Worm (Caenorhabditis elegans): Measurements from ENCODE around the gene prx-6.
"Not testable (repeated sequence)": the region's sequence is repeated elsewhere in the genome, so short reads cannot be mapped to it uniquely, and the experiment has no call there.

prx-6 gene

DNA sequence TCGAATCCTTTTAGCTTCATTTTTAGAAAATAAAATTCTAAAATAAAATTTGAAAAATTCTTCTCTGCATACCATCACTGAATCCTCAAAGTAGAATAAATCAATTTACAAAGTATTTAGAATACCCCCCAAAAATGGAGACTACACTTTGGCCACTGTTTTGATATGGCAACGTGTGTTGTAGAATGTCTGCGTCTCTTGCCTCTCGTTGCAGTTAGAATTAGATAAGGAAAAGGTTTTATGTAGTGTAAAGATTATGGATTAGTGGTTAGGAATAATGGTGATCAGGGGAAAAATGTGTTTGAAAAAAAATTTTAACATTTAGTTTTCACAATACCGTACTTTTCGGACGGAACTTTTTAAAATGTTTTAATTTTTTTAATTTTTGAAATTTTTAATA, at the start of gene prx-6:
TSS of gene prx-6 (minus strand) at position 129 of the 400 bp plus-strand sequence.
- TF ChIP-seq unc-62 (GFP tag; optimal IDR thresholded peaks at IDR 0.05), result no peak

DNA sequence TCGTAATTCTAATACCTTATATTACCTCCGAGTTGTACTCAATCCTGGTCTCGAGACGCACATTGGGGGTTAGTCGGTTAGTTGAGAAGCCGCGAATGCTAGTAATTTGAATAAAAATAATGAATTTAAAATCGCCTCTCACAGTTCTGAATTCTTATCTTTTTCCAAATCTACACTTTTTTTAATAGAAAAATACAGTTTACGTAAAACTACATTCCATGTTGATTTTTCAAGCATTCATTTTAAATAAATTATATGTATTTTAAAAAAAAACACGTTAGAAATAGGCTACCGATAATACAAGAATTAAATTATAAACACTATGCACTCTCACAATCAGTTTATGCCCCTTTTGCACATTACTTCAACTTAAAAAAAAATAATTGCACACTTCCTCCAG, 49.7 kb upstream of the prx-6 start, which contains the start of gene C18G1.9:
TSS of gene C18G1.9 (minus strand) at position 101 of the 400 bp plus-strand sequence.
- TF ChIP-seq unc-62 (GFP tag; optimal IDR thresholded peaks at IDR 0.05), result no peak

DNA sequence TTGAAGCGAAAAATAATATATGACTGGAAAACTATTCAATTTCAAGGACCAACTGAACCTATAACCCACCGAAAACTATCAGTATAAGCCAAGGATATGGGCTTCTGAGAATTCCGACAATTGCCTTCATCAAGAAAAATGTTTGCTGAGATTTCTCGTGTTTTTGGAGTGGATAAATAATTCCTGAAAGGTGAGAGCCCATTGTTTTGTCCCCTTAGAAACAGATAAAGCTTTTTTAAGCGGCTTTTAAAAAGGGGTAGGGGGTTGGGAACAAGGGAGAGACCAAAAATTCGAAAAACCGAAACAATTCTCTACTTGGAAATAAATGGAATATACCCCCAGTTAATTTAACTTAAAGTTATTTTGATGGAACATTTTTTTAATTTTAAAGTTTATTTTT, 46.6 kb upstream of the prx-6 start, which contains the start of gene C18G1.8:
TSS of gene C18G1.8 (minus strand) at position 101 of the 400 bp plus-strand sequence.
- no peak for TF ChIP-seq unc-62 (GFP tag; optimal IDR thresholded peaks at IDR 0.05)

DNA sequence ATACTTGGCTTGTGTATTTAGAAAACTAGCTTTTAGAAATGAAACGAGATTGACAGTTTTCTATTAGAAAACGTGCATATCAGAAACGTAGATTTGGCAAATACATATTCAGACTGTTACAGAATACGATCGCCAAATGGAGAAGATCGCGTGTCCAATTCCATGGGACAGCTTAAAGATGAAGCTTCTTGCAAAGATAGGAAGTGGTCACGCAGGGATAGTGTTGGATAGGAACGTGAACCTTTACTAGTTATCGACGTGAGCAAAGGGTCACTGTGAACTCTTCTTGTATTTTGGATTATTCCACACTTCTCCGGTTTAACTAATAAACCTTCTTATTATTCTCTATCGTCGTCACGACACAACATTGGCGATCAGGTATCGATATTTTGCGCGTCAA, 40.8 kb upstream of the prx-6 start, which contains the start of gene bgnt-1.4:
TSS of gene bgnt-1.4 (plus strand) at position 301 of the 400 bp plus-strand sequence.
- not testable (repeated sequence) for TF ChIP-seq unc-62 (GFP tag; optimal IDR thresholded peaks at IDR 0.05)

DNA sequence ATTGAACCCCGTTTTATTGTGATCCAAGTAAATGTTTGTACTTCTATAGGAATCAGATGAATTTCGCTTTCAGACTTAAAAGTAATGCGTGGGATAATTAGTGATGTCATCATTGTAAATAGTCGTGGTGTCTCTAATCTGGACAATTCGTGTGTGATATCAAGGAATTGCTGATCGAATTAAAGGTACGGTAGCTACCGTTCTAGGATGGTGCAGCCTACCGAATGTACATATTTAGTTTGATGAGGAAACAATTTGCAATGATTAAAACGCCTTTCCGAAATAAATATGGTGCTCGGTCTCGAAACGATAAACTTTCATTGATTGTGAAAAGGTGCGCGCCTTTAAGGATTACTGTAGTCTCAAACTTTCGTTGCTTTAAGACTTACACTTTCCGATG, 38.6 kb upstream of the prx-6 start:
- TF ChIP-seq unc-62 (GFP tag; optimal IDR thresholded peaks at IDR 0.05), result no peak

DNA sequence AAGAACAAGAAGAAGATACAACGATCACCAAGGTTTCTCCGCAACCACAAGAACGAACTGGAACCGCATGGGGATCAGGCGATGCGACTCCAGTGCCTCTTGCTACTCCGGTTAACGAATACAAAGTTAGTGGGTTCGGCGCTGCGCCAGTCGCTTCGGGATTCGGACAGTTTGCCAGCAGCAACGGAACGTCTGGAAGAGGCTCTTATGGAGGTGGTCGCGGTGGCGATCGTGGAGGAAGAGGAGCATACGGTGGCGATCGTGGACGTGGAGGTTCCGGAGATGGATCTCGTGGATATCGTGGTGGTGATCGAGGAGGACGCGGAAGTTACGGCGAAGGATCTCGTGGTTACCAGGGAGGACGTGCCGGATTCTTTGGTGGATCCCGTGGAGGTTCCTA, 38.1 kb upstream of the prx-6 start:
- TF ChIP-seq unc-62 (GFP tag; optimal IDR thresholded peaks at IDR 0.05), result no peak

DNA sequence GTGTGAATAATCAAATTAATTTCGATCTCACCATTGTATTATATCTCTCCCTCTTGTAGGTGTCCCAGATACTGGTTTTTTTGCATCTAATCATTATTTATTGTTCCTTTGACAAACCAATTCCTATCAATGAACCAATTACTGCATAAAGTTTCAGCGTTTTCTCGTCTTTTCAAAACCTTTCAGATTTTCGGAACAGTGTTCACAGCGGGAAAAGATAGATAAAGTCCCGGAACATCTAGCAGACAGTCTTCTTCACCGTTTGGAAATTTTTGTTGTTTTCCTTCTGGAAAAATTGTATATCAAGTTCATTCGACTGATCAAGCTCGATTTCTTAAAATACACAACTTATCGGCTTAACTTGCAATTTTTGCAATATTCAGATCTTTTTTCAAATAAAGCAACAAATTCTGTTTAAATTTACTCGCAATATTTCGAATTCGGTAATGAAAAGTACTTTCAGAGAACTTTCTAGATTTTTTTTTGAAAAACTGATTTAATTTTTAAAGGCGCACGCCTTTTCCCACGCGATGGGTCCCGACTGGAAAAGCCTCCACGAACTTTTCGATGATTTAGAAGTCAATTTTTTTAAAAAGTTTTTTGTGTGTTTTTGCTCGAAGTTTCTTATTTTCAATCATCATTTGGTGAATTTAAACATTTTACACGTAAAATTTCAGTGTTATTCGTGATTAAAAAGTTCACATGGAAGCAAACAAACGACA, 35.6 kb upstream of the prx-6 start, which contains the start of gene pgl-3:
TSS of gene pgl-3 (plus strand) at position 672 of the 722 bp plus-strand sequence.
- TF ChIP-seq unc-62 (GFP tag; optimal IDR thresholded peaks at IDR 0.05), result no peak

DNA sequence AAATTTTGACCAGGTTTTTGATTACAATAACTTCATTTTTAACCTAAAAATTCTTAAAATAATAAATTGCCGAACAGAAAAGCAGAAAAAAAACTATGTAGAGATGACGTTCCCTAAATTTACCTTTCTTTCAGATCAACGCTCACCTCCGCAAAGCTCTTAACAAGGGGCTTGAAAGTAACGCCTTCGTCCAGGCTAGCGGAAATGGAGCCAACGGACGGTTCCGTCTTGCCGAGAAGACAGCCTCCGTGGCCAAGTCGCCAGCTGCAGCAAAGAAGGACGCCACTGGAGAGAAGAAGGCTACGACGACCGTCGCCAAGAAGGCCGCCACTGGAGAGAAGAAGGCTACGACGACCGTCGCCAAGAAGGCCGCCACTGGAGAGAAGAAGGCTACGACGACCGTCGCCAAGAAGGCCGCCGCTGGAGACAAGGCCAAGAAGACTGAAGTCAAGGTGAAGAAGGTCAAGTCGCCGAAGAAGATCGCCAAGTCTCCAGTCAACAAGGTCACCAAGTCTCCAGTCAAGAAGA, 34.9 kb upstream of the prx-6 start:
- no peak for TF ChIP-seq unc-62 (GFP tag; optimal IDR thresholded peaks at IDR 0.05)

DNA sequence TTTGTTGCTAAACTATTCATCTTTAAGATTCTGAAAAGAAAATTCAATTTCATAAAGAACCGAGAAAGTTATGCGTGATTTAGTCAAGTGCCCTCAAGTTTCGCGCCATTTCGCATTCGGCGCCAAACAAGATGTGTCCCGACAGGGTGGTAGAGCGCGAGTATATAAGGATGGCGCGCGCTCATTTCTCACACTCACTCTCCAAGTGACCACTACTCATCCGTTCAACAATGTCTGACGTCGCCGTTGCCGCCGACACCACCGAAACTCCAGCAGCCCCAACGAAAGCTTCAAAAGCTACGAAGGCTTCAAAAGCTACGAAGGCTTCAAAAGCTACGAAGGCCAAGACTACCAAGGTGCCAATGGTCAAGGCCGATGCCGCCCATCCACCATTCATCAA, 34.2 kb upstream of the prx-6 start, which contains the start of gene hil-4:
TSS of gene hil-4 (plus strand) at position 191 of the 400 bp plus-strand sequence.
- TF ChIP-seq unc-62 (GFP tag; optimal IDR thresholded peaks at IDR 0.05), result no peak

DNA sequence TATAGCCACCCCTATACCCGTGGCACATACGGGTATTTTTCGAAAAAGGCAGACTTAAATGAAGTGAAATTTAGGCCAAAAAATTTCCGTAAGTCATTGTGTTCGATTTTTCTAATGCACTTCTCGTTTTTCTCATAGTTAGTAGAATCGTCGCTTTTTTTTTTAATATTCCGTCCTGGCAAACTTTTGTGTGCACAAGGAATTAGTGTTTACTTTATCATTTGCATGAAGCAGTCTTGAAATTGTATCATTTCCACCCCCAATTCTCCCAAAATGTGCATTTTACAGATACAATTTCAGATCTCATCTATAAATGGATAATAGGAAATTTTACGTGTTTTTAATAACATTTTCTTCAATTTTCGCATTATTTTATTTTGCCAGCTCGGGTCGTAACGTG, 30.4 kb upstream of the prx-6 start, which contains the start of gene C18G1.6:
TSS of gene C18G1.6 (plus strand) at position 301 of the 400 bp plus-strand sequence.
- TF ChIP-seq unc-62 (GFP tag; optimal IDR thresholded peaks at IDR 0.05), result no peak

DNA sequence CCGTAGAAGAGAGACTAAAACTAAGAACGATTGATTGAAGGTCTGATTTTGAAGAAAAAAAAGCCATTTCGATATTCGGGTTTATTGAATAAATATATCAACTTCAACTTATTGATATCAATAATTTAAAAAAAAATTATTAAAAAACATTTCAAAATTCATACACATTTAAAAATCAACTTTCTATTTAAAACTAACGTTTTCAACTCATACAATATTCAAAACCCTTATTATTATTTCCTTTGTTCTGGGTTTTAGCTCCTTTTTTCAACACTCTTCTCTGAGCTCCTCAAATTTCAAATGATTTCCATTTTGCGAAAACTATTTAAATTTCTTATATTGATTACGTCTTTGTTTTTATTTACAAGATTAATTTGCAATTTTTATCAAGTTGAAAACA, 25.4 kb upstream of the prx-6 start, which contains the start of gene C18G1.7:
TSS of gene C18G1.7 (plus strand) at position 301 of the 400 bp plus-strand sequence.
- TF ChIP-seq unc-62 (GFP tag; optimal IDR thresholded peaks at IDR 0.05), result no peak

DNA sequence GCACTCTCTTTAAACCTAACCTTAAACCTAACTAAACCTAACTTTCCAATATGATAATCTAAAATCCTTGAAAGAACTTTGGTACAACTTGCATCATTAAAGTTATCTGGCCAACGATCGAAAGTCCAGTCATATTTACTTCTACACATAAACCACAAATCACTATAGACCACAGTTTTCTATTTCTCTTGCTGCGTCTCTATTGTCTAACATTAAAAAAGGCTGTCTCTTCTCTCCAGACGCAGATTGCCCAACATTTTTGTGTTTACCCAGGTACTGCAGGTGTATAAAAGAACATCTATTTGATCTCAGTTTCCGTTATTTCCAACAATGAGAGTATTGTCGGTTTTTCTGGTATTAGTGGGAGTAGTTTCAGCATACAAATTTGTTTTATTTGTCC, 22.3 kb upstream of the prx-6 start, which contains the start of gene ugt-61:
TSS of gene ugt-61 (plus strand) at position 233 of the 400 bp plus-strand sequence.
- TF ChIP-seq unc-62 (GFP tag; optimal IDR thresholded peaks at IDR 0.05), result no peak

DNA sequence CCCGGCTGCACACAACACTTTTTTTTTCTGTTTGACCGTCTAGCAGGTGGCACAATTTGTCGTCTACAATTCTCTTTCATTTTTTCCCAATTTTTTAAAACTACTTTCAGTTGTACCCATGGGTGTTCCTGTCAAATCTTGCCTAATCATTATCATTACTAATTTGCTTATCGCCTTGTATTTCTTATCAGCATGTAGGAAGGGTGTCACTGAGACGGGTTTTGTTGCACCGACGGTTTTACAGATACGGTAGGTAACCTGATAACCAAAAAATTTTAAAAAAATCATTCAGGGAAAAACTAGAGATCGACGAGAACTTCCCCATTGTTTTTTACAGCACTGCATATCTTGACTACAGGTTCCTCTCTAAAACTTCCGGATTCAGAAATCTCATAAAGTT, 17.8 kb upstream of the prx-6 start, which contains the start of gene F39G3.2:
TSS of gene F39G3.2 (plus strand) at position 105 of the 400 bp plus-strand sequence.
- TF ChIP-seq unc-62 (GFP tag; optimal IDR thresholded peaks at IDR 0.05), result no peak

DNA sequence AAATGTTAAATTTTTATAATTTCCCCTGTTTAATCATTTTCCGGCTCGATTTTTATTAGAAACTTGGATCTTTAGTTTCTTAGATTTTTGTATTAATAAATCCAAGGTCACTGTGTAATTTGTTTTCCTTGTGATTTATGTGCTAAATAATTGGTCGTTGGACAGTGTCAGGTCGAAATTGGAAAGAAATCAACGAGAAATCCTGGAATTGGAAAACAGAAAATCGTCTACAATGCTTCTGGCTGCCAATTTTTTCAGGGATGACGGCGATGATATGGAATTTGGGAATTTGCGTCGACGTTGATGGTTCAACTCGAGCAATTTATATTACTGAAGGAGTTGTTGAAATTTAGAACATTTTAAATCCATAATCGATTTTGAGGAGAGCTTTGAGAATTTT, 14.7 kb upstream of the prx-6 start:
- TF ChIP-seq unc-62 (GFP tag; optimal IDR thresholded peaks at IDR 0.05), result no peak

DNA sequence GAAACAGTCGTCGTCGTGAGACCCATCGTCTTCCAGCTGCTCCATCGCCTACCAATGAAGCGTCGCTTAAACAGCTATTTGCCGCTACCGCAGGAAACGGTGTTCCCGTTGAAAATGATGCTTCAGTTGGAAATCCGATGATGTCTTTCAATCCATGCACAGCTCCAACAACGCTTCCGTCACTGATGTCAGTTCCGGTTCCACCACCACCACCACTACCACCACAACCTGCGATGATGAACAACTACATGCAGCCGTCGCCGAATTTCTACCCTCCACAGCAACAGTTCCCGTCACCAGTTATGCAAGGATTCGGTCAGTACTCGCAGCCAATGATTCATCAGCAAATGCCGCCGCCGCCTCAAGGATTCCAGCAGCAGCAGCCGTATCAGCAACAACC, 14.1 kb upstream of the prx-6 start:
- no peak for TF ChIP-seq unc-62 (GFP tag; optimal IDR thresholded peaks at IDR 0.05)

DNA sequence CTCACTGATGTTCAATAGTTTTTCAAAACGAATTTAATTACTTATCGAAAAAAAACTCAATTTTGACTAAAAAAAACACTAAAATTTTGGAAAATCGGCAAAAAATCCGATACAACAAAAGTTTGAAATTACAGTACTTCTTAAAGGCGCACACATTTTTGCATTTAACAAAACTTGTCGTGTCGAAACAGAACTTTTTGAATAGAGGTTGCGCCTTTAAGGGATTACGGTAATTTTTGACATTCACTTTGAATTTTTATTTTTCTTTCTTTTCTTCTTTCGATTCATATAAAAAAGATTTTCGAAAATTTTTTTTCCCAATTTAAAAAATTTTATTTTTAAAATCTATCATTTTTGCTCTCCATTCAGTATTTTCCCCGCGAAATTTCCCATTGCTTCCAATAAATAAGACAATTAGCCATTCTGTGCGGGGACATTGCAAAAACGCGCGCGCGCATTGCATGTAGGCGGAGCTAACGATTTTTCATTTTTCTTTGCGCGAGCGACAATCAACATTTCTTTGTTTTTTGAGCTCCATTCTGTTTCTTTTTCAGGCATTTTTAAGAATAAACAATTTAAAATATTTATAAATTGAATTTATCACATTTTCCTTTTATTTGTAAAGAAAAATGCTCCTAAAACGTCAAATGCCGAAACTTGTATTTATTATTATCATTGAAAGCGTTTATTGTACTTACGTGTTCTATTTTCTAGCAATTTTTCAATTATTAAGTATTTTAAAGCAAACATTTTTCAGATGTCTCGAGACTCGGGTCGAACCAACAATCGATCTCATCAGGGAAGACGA, 11.5 kb upstream of the prx-6 start, which contains the start of gene F39G3.3:
TSS of gene F39G3.3 (plus strand) at position 758 of the 808 bp plus-strand sequence.
- TF ChIP-seq unc-62 (GFP tag; optimal IDR thresholded peaks at IDR 0.05), result no peak
